Worm (Caenorhabditis elegans) whole organism, young adult: ENCODE data around the gene Y54G11A.7.
"Not testable (repeated sequence)": the region's sequence is repeated elsewhere in the genome, so short reads cannot be mapped to it uniquely, and the experiment has no call there.

Experiments
- B0035.1 ChIP-seq: sonication (generic microtip); optimal IDR thresholded peaks from 2 replicates; lab custom pipeline; 2016; ENCODE audit warnings: missing genetic modification characterization, mild to moderate bottlenecking, missing compliant biosample characterization, missing genotype, missing genetic modification reagents
- F33H1.4 ChIP-seq: fragments of 200-800 bp; sonication (Bioruptor generic); IDR thresholded peaks from 2 replicates; pipeline ENCODE4 v1.3.6; 2022; ENCODE audit warnings: missing genetic modification reagents, missing genetic modification characterization, missing compliant biosample characterization
- F39B2.1 ChIP-seq: fragments of 200-800 bp; sonication (Bioruptor generic); IDR thresholded peaks from 2 replicates; pipeline ENCODE4 v1.3.6; 2022; ENCODE audit warnings: missing genetic modification reagents, missing genetic modification characterization, missing compliant biosample characterization
- F55B11.4 ChIP-seq: sonication (generic microtip); optimal IDR thresholded peaks from 2 replicates; lab custom pipeline; 2016; ENCODE audit warnings: missing compliant biosample characterization, missing genetic modification characterization, borderline replicate concordance; ENCODE audit not compliant: insufficient read depth
- T07F8.4 ChIP-seq: sonication (generic microtip); optimal IDR thresholded peaks from 2 replicates; lab custom pipeline; 2016; ENCODE audit warnings: mild to moderate bottlenecking, missing genetic modification characterization, moderate library complexity, missing compliant biosample characterization
- Y53F4B.3 ChIP-seq: fragments of 200-800 bp; sonication (Bioruptor generic); IDR thresholded peaks from 2 replicates; pipeline ENCODE4 v1.3.6; 2022; ENCODE audit warnings: missing genetic modification reagents, missing genetic modification characterization, missing compliant biosample characterization
- ama-1 ChIP-seq, 3 experiments: fragments of 150-350 bp in 1 of 3; sonication (generic microtip) in 2 of 3; optimal IDR thresholded peaks; 2 replicates each; lab custom pipeline; 2014 to 2018; ENCODE audit warnings: missing biosample characterization in 2 of 3, missing genetic modification characterization in 2 of 3, missing genetic modification reagents in 2 of 3
- atf-7 ChIP-seq: sonication (generic microtip); optimal IDR thresholded peaks from 2 replicates; lab custom pipeline; 2017; ENCODE audit warnings: mild to moderate bottlenecking, missing genetic modification characterization, missing compliant biosample characterization
- attf-3 ChIP-seq: fragments of 200-800 bp; sonication (Bioruptor generic); conservative IDR thresholded peaks from 2 replicates; pipeline ENCODE4 v1.3.6; 2022; ENCODE audit warnings: missing genetic modification reagents, missing genetic modification characterization, missing compliant biosample characterization
- bed-2 ChIP-seq: fragments of 200-800 bp; sonication (Bioruptor generic); IDR thresholded peaks from 2 replicates; pipeline ENCODE4 v1.3.6; 2022; ENCODE audit warnings: missing genetic modification reagents, missing genetic modification characterization, missing compliant biosample characterization
- cebp-1 ChIP-seq, 2 experiments: fragments of 200-800 bp in 1 of 2; sonication (Bioruptor generic) in 1 of 2; sonication (generic microtip) in 1 of 2; IDR thresholded peaks in 1 of 2; optimal IDR thresholded peaks in 1 of 2; 2 replicates each; pipeline versions ENCODE4 v1.3.6 to Lab custom; 2017 to 2022; ENCODE audit warnings: missing compliant biosample characterization in 2 of 2, missing genetic modification characterization in 2 of 2, mild to moderate bottlenecking in 1 of 2, missing genetic modification reagents in 1 of 2, moderate library complexity in 1 of 2
- ceh-40 ChIP-seq: fragments of 200-800 bp; sonication (Bioruptor generic); IDR thresholded peaks from 2 replicates; pipeline ENCODE4 v1.3.6; 2022; ENCODE audit warnings: missing genetic modification characterization, missing compliant biosample characterization
- dpl-1 ChIP-seq: fragments of 150-350 bp; optimal IDR thresholded peaks from 2 replicates; lab custom pipeline; 2014; ENCODE audit warnings: missing biosample characterization, missing genetic modification reagents, missing genetic modification characterization
- egl-44 ChIP-seq: fragments of 200-800 bp; sonication (Bioruptor generic); IDR thresholded peaks from 2 replicates; pipeline ENCODE4 v1.3.6; 2022; ENCODE audit warnings: missing genetic modification reagents, missing genetic modification characterization, missing compliant biosample characterization
- fkh-3 ChIP-seq: sonication (generic microtip); optimal IDR thresholded peaks from 2 replicates; lab custom pipeline; 2016; ENCODE audit warnings: mild to moderate bottlenecking, missing genetic modification characterization, missing compliant biosample characterization
- gei-17 ChIP-seq: fragments of 200-800 bp; sonication (Bioruptor generic); optimal IDR thresholded peaks from 2 replicates; lab custom pipeline; 2018; ENCODE audit warnings: mild to moderate bottlenecking, missing genetic modification characterization, missing compliant biosample characterization
- hlh-12 ChIP-seq: sonication (generic microtip); optimal IDR thresholded peaks from 2 replicates; lab custom pipeline; 2016; ENCODE audit warnings: missing genetic modification characterization, missing compliant biosample characterization
- hsf-1 ChIP-seq: fragments of 200-800 bp; sonication (Bioruptor generic); IDR thresholded peaks from 2 replicates; pipeline ENCODE4 v1.3.6; 2022; ENCODE audit warnings: missing genetic modification reagents, missing genetic modification characterization, missing compliant biosample characterization
- lag-1 ChIP-seq: fragments of 200-800 bp; sonication (Bioruptor generic); IDR thresholded peaks from 2 replicates; pipeline ENCODE4 v1.3.6; 2022; ENCODE audit warnings: missing genetic modification reagents, missing genetic modification characterization, missing compliant biosample characterization
- lin-26 ChIP-seq: fragments of 200-800 bp; sonication (Bioruptor generic); IDR thresholded peaks from 2 replicates; pipeline ENCODE4 v1.3.6; 2022; ENCODE audit warnings: missing genetic modification reagents, missing genetic modification characterization, missing compliant biosample characterization
- lin-35 ChIP-seq, 3 experiments: fragments of 150-350 bp in 2 of 3; sonication (generic microtip) in 1 of 3; optimal IDR thresholded peaks; 2 replicates each; lab custom pipeline; 2014 to 2018; ENCODE audit warnings: missing biosample characterization in 3 of 3, missing genetic modification characterization in 3 of 3, missing genetic modification reagents in 3 of 3
- lir-1 ChIP-seq: fragments of 200-800 bp; sonication (Bioruptor generic); conservative IDR thresholded peaks from 2 replicates; pipeline ENCODE4 v1.3.6; 2022; ENCODE audit warnings: missing genetic modification reagents, missing genetic modification characterization, missing compliant biosample characterization
- lsl-1 ChIP-seq: fragments of 200-800 bp; sonication (Bioruptor generic); optimal IDR thresholded peaks from 2 replicates; lab custom pipeline; 2018; ENCODE audit warnings: mild to moderate bottlenecking, missing genetic modification characterization, moderate library complexity, missing compliant biosample characterization
- madf-6 ChIP-seq: fragments of 200-800 bp; sonication (Bioruptor generic); IDR thresholded peaks from 2 replicates; pipeline ENCODE4 v1.3.6; 2022; ENCODE audit warnings: missing genetic modification reagents, missing genetic modification characterization, missing compliant biosample characterization
- mcd-1 ChIP-seq: fragments of 200-800 bp; sonication (Bioruptor generic); IDR thresholded peaks from 2 replicates; pipeline ENCODE4 v1.3.6; 2022; ENCODE audit warnings: missing genetic modification reagents, missing genetic modification characterization, missing compliant biosample characterization
- nhr-120 ChIP-seq: fragments of 200-800 bp; sonication (Bioruptor generic); IDR thresholded peaks from 2 replicates; pipeline ENCODE4 v1.3.6; 2022; ENCODE audit warnings: missing genetic modification characterization, missing compliant biosample characterization
- nhr-90 ChIP-seq: sonication (generic microtip); optimal IDR thresholded peaks from 2 replicates; lab custom pipeline; 2016; ENCODE audit warnings: missing genotype, mild to moderate bottlenecking, missing genetic modification characterization, missing compliant biosample characterization
- pha-4 ChIP-seq: fragments of 150-350 bp; sonication (generic microtip); optimal IDR thresholded peaks from 2 replicates; lab custom pipeline; 2014; ENCODE audit warnings: missing biosample characterization, missing genetic modification reagents, missing genetic modification characterization
- rcor-1 ChIP-seq: fragments of 200-800 bp; sonication (Bioruptor generic); IDR thresholded peaks from 2 replicates; pipeline ENCODE4 v1.3.6; 2022; ENCODE audit warnings: missing genetic modification reagents, missing genetic modification characterization, missing compliant biosample characterization
- rpc-1 ChIP-seq, 2 experiments: fragments of 150-350 bp in 1 of 2; sonication (generic microtip) in 1 of 2; optimal IDR thresholded peaks; 2 replicates each; lab custom pipeline; 2014 to 2018; ENCODE audit warnings: missing biosample characterization in 1 of 2, missing genetic modification characterization in 1 of 2, missing genetic modification reagents in 1 of 2, missing genotype in 1 of 2
- sptf-2 ChIP-seq: fragments of 200-800 bp; sonication (Bioruptor generic); optimal IDR thresholded peaks from 2 replicates; lab custom pipeline; 2018; ENCODE audit warnings: mild to moderate bottlenecking, missing genetic modification characterization, missing compliant biosample characterization
- tbp1 ChIP-seq: fragments of 200-800 bp; sonication (Bioruptor generic); optimal IDR thresholded peaks from 2 replicates; lab custom pipeline; 2018; ENCODE audit warnings: mild to moderate bottlenecking, missing genetic modification characterization, missing compliant biosample characterization
- unc-130 ChIP-seq: sonication (generic microtip); optimal IDR thresholded peaks from 2 replicates; lab custom pipeline; 2016; ENCODE audit warnings: missing genetic modification reagents, missing genetic modification characterization, missing compliant biosample characterization
- zfh-2 ChIP-seq: fragments of 200-800 bp; sonication (Bioruptor generic); conservative IDR thresholded peaks from 2 replicates; pipeline ENCODE4 v1.3.6; 2022; ENCODE audit warnings: missing genetic modification reagents, missing genetic modification characterization, missing compliant biosample characterization
- zim-3 ChIP-seq: sonication (generic microtip); optimal IDR thresholded peaks from 2 replicates; lab custom pipeline; 2017; ENCODE audit warnings: mild to moderate bottlenecking, missing genetic modification characterization, moderate library complexity, missing compliant biosample characterization
- ztf-3 ChIP-seq: fragments of 200-800 bp; sonication (Bioruptor generic); optimal IDR thresholded peaks from 2 replicates; lab custom pipeline; 2018; ENCODE audit warnings: mild to moderate bottlenecking, missing genetic modification characterization, missing compliant biosample characterization

Y54G11A.7 gene

ce11 chrII:14296320-14296719 lies 785 bp upstream of the Y54G11A.7 start (continued):
- TF ChIP-seq F39B2.1 (GFP tag; lab: Robert Waterston, UW) (no peak), lag-1 (GFP tag; lab: Robert Waterston, UW) (no peak), unc-130 (GFP tag; lab: Kevin White, UChicago) (no peak)

ce11 chrII:14299254-14299759 lies 2.2 kb downstream of the Y54G11A.7 start:
- TF ChIP-seq gei-17 (GFP tag; lab: Kevin White, UChicago) (no peak), mcd-1 (GFP tag; lab: Robert Waterston, UW) (0 out of 2 replicates have a peak, but pooled peaks have one; percentile 8), lin-35 (GFP tag; optimal IDR thresholded peaks at IDR 0.05; lab: Kevin White, UChicago) (no peak), ama-1 (optimal IDR thresholded peaks at IDR 0.05; lab: Kevin White, UChicago) (no peak), ama-1 (GFP tag; optimal IDR thresholded peaks at IDR 0.05; lab: Kevin White, UChicago) (no peak), cebp-1 (GFP tag; IDR thresholded peaks at IDR 0.05; lab: Robert Waterston, UW) (no peak), cebp-1 (tag; optimal IDR thresholded peaks at IDR 0.05; lab: Kevin White, UChicago) (peak; percentile 9), sptf-2 (GFP tag; lab: Kevin White, UChicago) (no peak), attf-3 (GFP tag; lab: Robert Waterston, UW) (no peak), zfh-2 (GFP tag; lab: Robert Waterston, UW) (peak; percentile 36; the same call in 1 of the 2 replicates)
- TF ChIP-seq, all 124 proteins: peak for 3

ce11 chrII:14301927-14302326 lies 4.8 kb downstream of the Y54G11A.7 start, which contains the start of gene ctl-2:
Gene ctl-2, minus strand, starts transcription at chrII:14302027.
- not testable (repeated sequence) for TF ChIP-seq lin-26 (GFP tag; lab: Robert Waterston, UW); ztf-3 (GFP tag; lab: Kevin White, UChicago); nhr-120 (GFP tag; lab: Robert Waterston, UW)

- not testable (repeated sequence) for TF ChIP-seq bed-2, egl-44, lir-1 (GFP tag; lab: Robert Waterston, UW)
Measured at ce11 chrII:14306160-14306559, 9.1 kb downstream of the Y54G11A.7 start, which contains the start of gene ctl-1. Gene ctl-1, minus strand, starts transcription at chrII:14306260.

ce11 chrII:14310729-14311388 lies 13.8 kb downstream of the Y54G11A.7 start, which contains the start of gene ctl-3:
Gene ctl-3, minus strand, starts transcription at chrII:14310779.
- TF ChIP-seq zim-3 (tag; lab: Kevin White, UChicago) (no peak), F33H1.4 (GFP tag; lab: Robert Waterston, UW) (peak; percentile 53; the same call in 1 of the 2 replicates), lsl-1 (GFP tag; lab: Kevin White, UChicago) (peak; percentile 88)

- no peak for TF ChIP-seq dpl-1
- no peak for TF ChIP-seq nhr-90 (tag; lab: Kevin White, UChicago)
- no peak for TF ChIP-seq tbp1 (GFP tag; lab: Kevin White, UChicago)
- TF ChIP-seq F55B11.4 = no peak
- no peak for TF ChIP-seq zim-3 (tag; lab: Kevin White, UChicago)
- no peak for TF ChIP-seq hsf-1
- no peak for TF ChIP-seq rcor-1 (GFP tag; lab: Robert Waterston, UW)
- TF ChIP-seq hlh-12 = no peak
- no peak for TF ChIP-seq madf-6 (GFP tag; lab: Robert Waterston, UW)
- no peak for TF ChIP-seq pha-4 (tag; lab: Kevin White, UChicago)
- TF ChIP-seq F33H1.4 (GFP tag; lab: Robert Waterston, UW) = no peak
- TF ChIP-seq fkh-3 = no peak
- no peak for TF ChIP-seq ceh-40 (GFP tag; lab: Robert Waterston, UW)
- no peak for TF ChIP-seq lsl-1 (GFP tag; lab: Kevin White, UChicago)
- no peak for TF ChIP-seq T07F8.4 (tag; lab: Kevin White, UChicago)
- TF ChIP-seq atf-7 (tag; lab: Kevin White, UChicago) = no peak
- no peak for TF ChIP-seq Y53F4B.3
- TF ChIP-seq rpc-1 (optimal IDR thresholded peaks at IDR 0.05; lab: Kevin White, UChicago) = no peak
- TF ChIP-seq rpc-1 (tag; optimal IDR thresholded peaks at IDR 0.05; lab: Kevin White, UChicago) = no peak
- no peak for TF ChIP-seq B0035.1 (tag; lab: Kevin White, UChicago)
Measured at ce11 chrII:14311537-14311936, 14.4 kb downstream of the Y54G11A.7 start.
